Fruit fly (Drosophila melanogaster) whole organism, adult: ENCODE data around the gene Phae2.

Experiments
- CG11617 ChIP-seq: fragments of 200-800 bp; sonication (Bioruptor generic); optimal IDR thresholded peaks from 2 replicates; lab custom pipeline; 2017; ENCODE audit warnings: mild to moderate bottlenecking, missing biosample characterization, missing genetic modification reagents, missing genetic modification characterization
- CG14711 ChIP-seq: fragments of 200-800 bp; sonication (Bioruptor generic); optimal IDR thresholded peaks from 2 replicates; lab custom pipeline; 2018; ENCODE audit warnings: missing biosample characterization, mild to moderate bottlenecking, missing genetic modification characterization, moderate library complexity
- CG33017 ChIP-seq: fragments of 200-800 bp; sonication (Bioruptor generic); optimal IDR thresholded peaks from 2 replicates; lab custom pipeline; 2018; ENCODE audit warnings: missing biosample characterization, mild to moderate bottlenecking, missing genetic modification characterization, moderate library complexity
- CG5204 ChIP-seq: fragments of 200-800 bp; sonication (Bioruptor generic); optimal IDR thresholded peaks from 2 replicates; lab custom pipeline; 2016; ENCODE audit warnings: missing biosample characterization, missing genetic modification characterization
- CG7101 ChIP-seq: fragments of 200-800 bp; sonication (Bioruptor generic); optimal IDR thresholded peaks from 2 replicates; lab custom pipeline; 2018; ENCODE audit warnings: missing biosample characterization, mild to moderate bottlenecking, missing genetic modification characterization, moderate library complexity
- Crg-1 ChIP-seq: fragments of 200-800 bp; sonication (Bioruptor generic); optimal IDR thresholded peaks from 2 replicates; lab custom pipeline; 2016; ENCODE audit warnings: missing biosample characterization, missing genetic modification characterization
- Hr96 ChIP-seq: fragments of 200-800 bp; sonication (Bioruptor generic); optimal IDR thresholded peaks from 2 replicates; lab custom pipeline; 2016; ENCODE audit warnings: missing biosample characterization, missing genetic modification characterization
- bab1 ChIP-seq: fragments of 200-800 bp; sonication (Bioruptor generic); optimal IDR thresholded peaks from 3 replicates; lab custom pipeline; 2019; ENCODE audit warnings: missing biosample characterization, mild to moderate bottlenecking, missing genetic modification characterization, moderate library complexity
- cnc ChIP-seq, 2 experiments: fragments of >200 bp; optimal IDR thresholded peaks; 2 replicates each; lab custom pipeline; 2017
- kay ChIP-seq: fragments of 200-800 bp; sonication (Bioruptor generic); peaks from one replicate; lab custom pipeline; 2016; ENCODE audit warnings: missing biosample characterization, missing genetic modification characterization, borderline replicate concordance
- ovo ChIP-seq: fragments of 200-800 bp; sonication (Bioruptor generic); optimal IDR thresholded peaks from 2 replicates; lab custom pipeline; 2016; ENCODE audit warnings: missing biosample characterization, missing genetic modification characterization
- pad ChIP-seq: fragments of 200-800 bp; sonication (Bioruptor generic); optimal IDR thresholded peaks from 3 replicates; lab custom pipeline; 2017; ENCODE audit warnings: missing biosample characterization, missing genetic modification characterization, mild to moderate bottlenecking, moderate library complexity, missing genetic modification reagents
- tj ChIP-seq: fragments of 200-800 bp; sonication (Bioruptor generic); optimal IDR thresholded peaks from 3 replicates; lab custom pipeline; 2017; ENCODE audit warnings: missing biosample characterization, mild to moderate bottlenecking, missing genetic modification characterization, moderate library complexity

Phae2 gene

dm6 chr2L:12137708-12138107 is 26.8 kb downstream of the Phae2 start, which contains the start of gene Gr33a:
Gr33a (plus strand) TSS chr2L:12138008.
- peak; percentile 4 for TF ChIP-seq kay (GFP tag; lab: Kevin White, UChicago)
- TF ChIP-seq Hr96 (GFP tag; lab: Kevin White, UChicago): no peak

dm6 chr2L:12142439-12142838 is 31.5 kb downstream of the Phae2 start, which contains the start of gene CG31760:
CG31760 (plus strand) TSS chr2L:12142780.
- TF ChIP-seq ovo (GFP tag; lab: Kevin White, UChicago) (no peak), CG7101 (tag; lab: Kevin White, UChicago) (no peak)

- TF ChIP-seq Crg-1 (no peak), kay (GFP tag; lab: Kevin White, UChicago) (no peak), bab1 (GFP tag; lab: Kevin White, UChicago) (no peak), pad (GFP tag; lab: Kevin White, UChicago) (no peak), CG14711 (tag; lab: Kevin White, UChicago) (no peak), cnc (optimal IDR thresholded peaks at IDR 0.05; lab: Kevin White, UChicago) (no peak), CG7101 (tag; lab: Kevin White, UChicago) (no peak), tj (no peak), Hr96 (GFP tag; lab: Kevin White, UChicago) (no peak), CG5204 (GFP tag; lab: Kevin White, UChicago) (no peak), CG11617 (GFP tag; lab: Kevin White, UChicago) (no peak), CG33017 (tag; lab: Kevin White, UChicago) (no peak)
Measured at dm6 chr2L:12161467-12161866, 50.6 kb downstream of the Phae2 start, which contains the start of gene CG31861. CG31861 (plus strand) TSS chr2L:12161767.
